Fruit fly (Drosophila melanogaster): Measurements from ENCODE around the gene CG7567.

dm6 chr3R:29610958-29611357 lies 23.1 kb upstream of the CG7567 start:
- no peak for TF ChIP-seq usp (GFP tag; optimal IDR thresholded peaks at IDR 0.05)
- TF ChIP-seq Dfd (GFP tag; optimal IDR thresholded peaks at IDR 0.05), result no peak
- no peak for TF ChIP-seq pan (optimal IDR thresholded peaks at IDR 0.05)
- TF ChIP-seq OdsH (GFP tag; optimal IDR thresholded peaks at IDR 0.05), result no peak
- TF ChIP-seq Dif (GFP tag; optimal IDR thresholded peaks at IDR 0.05; ENCODE audit: partially characterized antibody), result no peak
- TF ChIP-seq Mio (GFP tag; optimal IDR thresholded peaks at IDR 0.05), result no peak
